Fruit fly (Drosophila melanogaster) whole organism, prepupa: Measurements from ENCODE around the gene CG33325.

Experiments used
- Blimp-1 ChIP-seq: fragments of 200-800 bp; sonication (Bioruptor generic); optimal IDR thresholded peaks from 3 replicates; lab custom pipeline; 2017; ENCODE audit warnings: missing biosample characterization, missing genetic modification characterization, mild to moderate bottlenecking, moderate library complexity, missing genetic modification reagents
- CG10631 ChIP-seq: fragments of 200-800 bp; sonication (Bioruptor generic); optimal IDR thresholded peaks from 2 replicates; lab custom pipeline; 2016; ENCODE audit warnings: missing biosample characterization, missing genetic modification characterization
- CG10669 ChIP-seq: fragments of 200-800 bp; sonication (Bioruptor generic); optimal IDR thresholded peaks from 3 replicates; lab custom pipeline; 2018; ENCODE audit warnings: missing biosample characterization, mild to moderate bottlenecking, missing genetic modification characterization, moderate library complexity
- CG11294 ChIP-seq: fragments of 200-800 bp; sonication (Bioruptor generic); IDR thresholded peaks from 2 replicates; pipeline ENCODE4 v1.3.6; 2022; ENCODE audit warnings: missing biosample characterization, missing genetic modification characterization
- CG11762 ChIP-seq: fragments of 200-800 bp; sonication (Bioruptor generic); optimal IDR thresholded peaks from 3 replicates; lab custom pipeline; 2016; ENCODE audit warnings: missing biosample characterization, missing genetic modification characterization; ENCODE audit not compliant: insufficient read depth
- CG15336 ChIP-seq: fragments of 200-800 bp; sonication (Bioruptor generic); IDR thresholded peaks from 2 replicates; pipeline ENCODE4 v1.3.6; 2022; ENCODE audit warnings: missing biosample characterization, missing genetic modification characterization
- CG1621 ChIP-seq: fragments of 200-800 bp; sonication (Bioruptor generic); optimal IDR thresholded peaks from 3 replicates; lab custom pipeline; 2018; ENCODE audit warnings: missing biosample characterization, mild to moderate bottlenecking, missing genetic modification characterization
- CG16779 ChIP-seq: fragments of 200-800 bp; sonication (Bioruptor generic); optimal IDR thresholded peaks from 3 replicates; lab custom pipeline; 2017; ENCODE audit warnings: missing biosample characterization, mild to moderate bottlenecking, missing genetic modification characterization
- CG3032 ChIP-seq: fragments of 200-800 bp; optimal IDR thresholded peaks from 2 replicates; lab custom pipeline; 2019; ENCODE audit warnings: missing biosample characterization, mild to moderate bottlenecking, missing genetic modification characterization, moderate library complexity
- CG31627 ChIP-seq: fragments of 200-800 bp; sonication (Bioruptor generic); optimal IDR thresholded peaks from 3 replicates; lab custom pipeline; 2016; ENCODE audit warnings: missing biosample characterization, missing genetic modification characterization
- CG3919 ChIP-seq: fragments of 200-800 bp; sonication (Bioruptor generic); optimal IDR thresholded peaks from 3 replicates; lab custom pipeline; 2016; ENCODE audit warnings: missing biosample characterization, missing genetic modification characterization
- CG6163 ChIP-seq: fragments of 200-800 bp; sonication (Bioruptor generic); IDR thresholded peaks from 3 replicates; pipeline ENCODE4 v1.3.6; 2022; ENCODE audit warnings: missing biosample characterization, missing genetic modification characterization
- CG6276 ChIP-seq: fragments of 200-800 bp; sonication (Bioruptor generic); optimal IDR thresholded peaks from 2 replicates; lab custom pipeline; 2017; ENCODE audit warnings: missing biosample characterization, mild to moderate bottlenecking, missing genetic modification characterization
- CG6808 ChIP-seq: fragments of 200-800 bp; sonication (Bioruptor generic); optimal IDR thresholded peaks from 3 replicates; lab custom pipeline; 2017; ENCODE audit warnings: missing biosample characterization, missing genetic modification characterization, mild to moderate bottlenecking, moderate library complexity, missing genetic modification reagents
- CG6854 ChIP-seq: fragments of 200-800 bp; sonication (Bioruptor generic); optimal IDR thresholded peaks from 2 replicates; lab custom pipeline; 2017; ENCODE audit warnings: missing biosample characterization, mild to moderate bottlenecking, missing genetic modification characterization
- CG7368 ChIP-seq: fragments of 200-800 bp; sonication (Bioruptor generic); optimal IDR thresholded peaks from 3 replicates; lab custom pipeline; 2016; ENCODE audit warnings: missing biosample characterization, missing genetic modification characterization
- CG8119 ChIP-seq: fragments of 200-800 bp; sonication (Bioruptor generic); IDR thresholded peaks from 3 replicates; pipeline ENCODE4 v1.3.6; 2022; ENCODE audit warnings: missing biosample characterization, missing genetic modification characterization
- CG8319 ChIP-seq: fragments of 200-800 bp; sonication (Bioruptor generic); optimal IDR thresholded peaks from 3 replicates; lab custom pipeline; 2016; ENCODE audit warnings: missing biosample characterization, missing genetic modification characterization
- CG8632 ChIP-seq: fragments of 200-800 bp; sonication (Bioruptor generic); optimal IDR thresholded peaks from 3 replicates; lab custom pipeline; 2016; ENCODE audit warnings: missing biosample characterization, missing genetic modification characterization
- CG9139 ChIP-seq: fragments of 200-800 bp; sonication (Bioruptor generic); optimal IDR thresholded peaks from 3 replicates; lab custom pipeline; 2017; ENCODE audit warnings: missing biosample characterization, mild to moderate bottlenecking, missing genetic modification characterization
- Eip78C ChIP-seq: fragments of 200-800 bp; sonication (Bioruptor generic); peaks from one replicate; lab custom pipeline; 2016; ENCODE audit warnings: missing biosample characterization, missing genetic modification characterization
- Hr39 ChIP-seq: fragments of 200-800 bp; sonication (Bioruptor generic); optimal IDR thresholded peaks from 2 replicates; lab custom pipeline; 2016; ENCODE audit warnings: missing biosample characterization, missing genetic modification characterization
- Hr4 ChIP-seq: fragments of 200-800 bp; sonication (Bioruptor generic); optimal IDR thresholded peaks from 3 replicates; lab custom pipeline; 2016; ENCODE audit warnings: missing biosample characterization, missing genetic modification characterization
- Met ChIP-seq: fragments of 200-800 bp; sonication (Bioruptor generic); optimal IDR thresholded peaks from 3 replicates; lab custom pipeline; 2016; ENCODE audit warnings: missing biosample characterization, missing genetic modification characterization
- OdsH ChIP-seq: fragments of 200-800 bp; sonication (Bioruptor generic); optimal IDR thresholded peaks from 3 replicates; lab custom pipeline; 2016; ENCODE audit warnings: missing biosample characterization, missing genetic modification characterization
- Smox ChIP-seq: fragments of 200-800 bp; sonication (Bioruptor generic); optimal IDR thresholded peaks from 3 replicates; lab custom pipeline; 2016; ENCODE audit warnings: missing biosample characterization, missing genetic modification characterization
- Sox102F ChIP-seq: fragments of 200-800 bp; sonication (Bioruptor generic); optimal IDR thresholded peaks from 2 replicates; lab custom pipeline; 2016; ENCODE audit warnings: missing biosample characterization, mild to moderate bottlenecking, missing genetic modification characterization
- Sox14 ChIP-seq: fragments of 200-800 bp; sonication (Bioruptor generic); optimal IDR thresholded peaks from 3 replicates; lab custom pipeline; 2016; ENCODE audit warnings: missing biosample characterization, missing genetic modification characterization
- Sox15 ChIP-seq: fragments of 200-800 bp; sonication (Bioruptor generic); optimal IDR thresholded peaks from 3 replicates; lab custom pipeline; 2016; ENCODE audit warnings: missing biosample characterization, missing genetic modification characterization
- achi ChIP-seq: fragments of 200-800 bp; sonication (Bioruptor generic); optimal IDR thresholded peaks from 3 replicates; lab custom pipeline; 2016; ENCODE audit warnings: missing biosample characterization, missing genetic modification characterization
- acj6 ChIP-seq: fragments of 200-800 bp; sonication (Bioruptor generic); optimal IDR thresholded peaks from 3 replicates; lab custom pipeline; 2016; ENCODE audit warnings: missing biosample characterization, missing genetic modification characterization
- cyc ChIP-seq: fragments of 200-800 bp; sonication (Bioruptor generic); optimal IDR thresholded peaks from 3 replicates; lab custom pipeline; 2016; ENCODE audit warnings: missing biosample characterization, missing genetic modification characterization
- dac ChIP-seq: fragments of 200-800 bp; sonication (Bioruptor generic); optimal IDR thresholded peaks from 2 replicates; lab custom pipeline; 2017; ENCODE audit warnings: missing biosample characterization, mild to moderate bottlenecking, missing genetic modification characterization
- dsx ChIP-seq: fragments of 200-800 bp; optimal IDR thresholded peaks from 3 replicates; lab custom pipeline; 2019; ENCODE audit warnings: missing biosample characterization, mild to moderate bottlenecking, missing genetic modification characterization, moderate library complexity; ENCODE audit not compliant: poor library complexity, severe bottlenecking
- eg ChIP-seq: fragments of 200-800 bp; sonication (Bioruptor generic); IDR thresholded peaks from 3 replicates; pipeline ENCODE4 v1.3.6; 2022; ENCODE audit warnings: missing biosample characterization, missing genetic modification characterization
- fd59A ChIP-seq: fragments of 200-800 bp; sonication (Bioruptor generic); optimal IDR thresholded peaks from 2 replicates; lab custom pipeline; 2017; ENCODE audit warnings: missing biosample characterization, mild to moderate bottlenecking, missing genetic modification characterization, missing genetic modification reagents
- fd85E ChIP-seq: fragments of 200-800 bp; sonication (Bioruptor generic); optimal IDR thresholded peaks from 3 replicates; lab custom pipeline; 2016; ENCODE audit warnings: missing biosample characterization, missing genetic modification characterization
- fkh ChIP-seq: fragments of 200-800 bp; sonication (Bioruptor generic); optimal IDR thresholded peaks from 3 replicates; lab custom pipeline; 2017; ENCODE audit warnings: missing biosample characterization, mild to moderate bottlenecking, missing genetic modification characterization, moderate library complexity
- lz ChIP-seq: fragments of 200-800 bp; sonication (Bioruptor generic); optimal IDR thresholded peaks from 3 replicates; lab custom pipeline; 2016; ENCODE audit warnings: missing biosample characterization, missing genetic modification characterization
- net ChIP-seq: fragments of 200-800 bp; sonication (Bioruptor generic); optimal IDR thresholded peaks from 3 replicates; lab custom pipeline; 2016; ENCODE audit warnings: missing biosample characterization, missing genetic modification characterization
- pdm3 ChIP-seq: fragments of 200-800 bp; sonication (Bioruptor generic); optimal IDR thresholded peaks from 3 replicates; lab custom pipeline; 2016; ENCODE audit warnings: missing biosample characterization, missing genetic modification characterization
- salr ChIP-seq, 2 experiments: fragments of 200-800 bp; sonication (Bioruptor generic); optimal IDR thresholded peaks; 3 replicates each; lab custom pipeline; 2016 to 2018; ENCODE audit warnings: missing biosample characterization in 2 of 2, missing genetic modification characterization in 2 of 2, mild to moderate bottlenecking in 1 of 2
- spab ChIP-seq: fragments of 200-800 bp; sonication (Bioruptor generic); optimal IDR thresholded peaks from 2 replicates; lab custom pipeline; 2017; ENCODE audit warnings: missing biosample characterization, mild to moderate bottlenecking, missing genetic modification characterization, missing genetic modification reagents
- ss ChIP-seq, 2 experiments: fragments of 200-800 bp; sonication (Bioruptor generic); optimal IDR thresholded peaks; 2 replicates in 1 of 2; 3 replicates in 1 of 2; lab custom pipeline; 2017 to 2018; ENCODE audit warnings: mild to moderate bottlenecking in 2 of 2, missing biosample characterization in 2 of 2, missing genetic modification characterization in 2 of 2, moderate library complexity in 1 of 2
- svp ChIP-seq: fragments of 200-800 bp; sonication (Bioruptor generic); peaks from one replicate; lab custom pipeline; 2016; ENCODE audit warnings: missing biosample characterization, missing genetic modification characterization
- topi ChIP-seq: fragments of 200-800 bp; sonication (Bioruptor generic); optimal IDR thresholded peaks from 3 replicates; lab custom pipeline; 2016; ENCODE audit warnings: missing biosample characterization, missing genetic modification characterization
- vri ChIP-seq: fragments of 200-800 bp; sonication (Bioruptor generic); optimal IDR thresholded peaks from 3 replicates; lab custom pipeline; 2016; ENCODE audit warnings: missing biosample characterization, mild to moderate bottlenecking, missing genetic modification characterization

Gene CG33325

dm6 chr3R:8654666-8655065, 25.2 kb downstream of the CG33325 start, which contains the start of gene CG42489:
Gene CG42489, minus strand, starts transcription at chr3R:8654766.
- TF ChIP-seq dsx (GFP tag; lab: Kevin White, UChicago) (no peak), CG3919 (GFP tag; lab: Kevin White, UChicago) (no peak)

dm6 chr3R:8654058-8654457, 25.8 kb downstream of the CG33325 start:
- TF ChIP-seq CG8119 (GFP tag; lab: Robert Waterston, UW) = no peak
- no peak for TF ChIP-seq fd85E
- peak; percentile 40 for TF ChIP-seq fkh (GFP tag; lab: Kevin White, UChicago)
- TF ChIP-seq, all 60 proteins: peak for 1

dm6 chr3R:8652731-8653130, 27.1 kb downstream of the CG33325 start, which contains the start of the genes Sys1 and Dhod:
Gene Sys1, plus strand, starts transcription at chr3R:8652821.
Gene Dhod, minus strand, starts transcription at chr3R:8652916.
- peak; percentile 81 for TF ChIP-seq CG10631 (GFP tag; lab: Kevin White, UChicago)
- TF ChIP-seq Hr39 (GFP tag; lab: Kevin White, UChicago) = peak; percentile 86
- TF ChIP-seq CG15336 = peak; percentile 64
- peak; percentile 69; the same call in 2 of the 3 replicates for TF ChIP-seq CG6163 (GFP tag; lab: Robert Waterston, UW)
- peak; percentile 94 for TF ChIP-seq svp
- TF ChIP-seq spab = no peak
- TF ChIP-seq salr (GFP tag; optimal IDR thresholded peaks at IDR 0.05; lab: Kevin White, UChicago) = peak in 1 of 2 experiments; percentile 45
- peak; percentile 81 for TF ChIP-seq Sox102F (GFP tag; lab: Kevin White, UChicago)
- TF ChIP-seq Met (GFP tag; lab: Kevin White, UChicago) = peak; percentile 79
- TF ChIP-seq dac (GFP tag; lab: Kevin White, UChicago) = peak; percentile 20
- TF ChIP-seq Eip78C = peak; percentile 89
- no peak for TF ChIP-seq CG16779 (tag; lab: Kevin White, UChicago)
- no peak for TF ChIP-seq CG6854
- peak; percentile 73 for TF ChIP-seq achi (GFP tag; lab: Kevin White, UChicago)
- no peak for TF ChIP-seq fd59A (GFP tag; lab: Kevin White, UChicago)
- TF ChIP-seq CG10669 (GFP tag; lab: Kevin White, UChicago) = peak; percentile 39
- no peak for TF ChIP-seq CG6276 (GFP tag; lab: Kevin White, UChicago)
- TF ChIP-seq acj6 (GFP tag; lab: Kevin White, UChicago) = peak; percentile 77
- peak; percentile 37 for TF ChIP-seq CG11762 (GFP tag; lab: Kevin White, UChicago)
- TF ChIP-seq CG9139 = no peak
- TF ChIP-seq ss (GFP tag; optimal IDR thresholded peaks at IDR 0.05; lab: Kevin White, UChicago) = peak in 1 of 2 experiments; percentile 15
- TF ChIP-seq CG31627 (GFP tag; lab: Kevin White, UChicago) = peak; percentile 84
- TF ChIP-seq Hr4 = peak; percentile 84
- TF ChIP-seq CG3919 (GFP tag; lab: Kevin White, UChicago) = peak; percentile 81
- peak; percentile 45 for TF ChIP-seq CG8632
- TF ChIP-seq Sox15 (GFP tag; lab: Kevin White, UChicago) = peak; percentile 65
- peak; percentile 15 for TF ChIP-seq CG6808 (GFP tag; lab: Kevin White, UChicago)
- TF ChIP-seq vri = peak; percentile 59
- TF ChIP-seq fkh (GFP tag; lab: Kevin White, UChicago) = no peak
- TF ChIP-seq CG1621 = peak; percentile 29
- peak; percentile 25 for TF ChIP-seq dsx (GFP tag; lab: Kevin White, UChicago)
- TF ChIP-seq Sox14 (GFP tag; lab: Kevin White, UChicago) = peak; percentile 85
- no peak for TF ChIP-seq fd85E
- peak; percentile 82 for TF ChIP-seq OdsH (GFP tag; lab: Kevin White, UChicago)
- TF ChIP-seq pdm3 (GFP tag; lab: Kevin White, UChicago) = peak; percentile 85
- peak; percentile 74 for TF ChIP-seq CG8319 (GFP tag; lab: Kevin White, UChicago)
- peak; percentile 73; the same call in 2 of the 3 replicates for TF ChIP-seq eg (GFP tag; lab: Robert Waterston, UW)
- TF ChIP-seq CG3032 (tag; lab: Kevin White, UChicago) = peak; percentile 53
- no peak for TF ChIP-seq Blimp-1 (GFP tag; lab: Kevin White, UChicago)
- peak; percentile 79 for TF ChIP-seq topi (GFP tag; lab: Kevin White, UChicago)
- TF ChIP-seq CG11294 (GFP tag; lab: Robert Waterston, UW) = peak; percentile 53; the same call in 1 of the 2 replicates
- peak; percentile 69 for TF ChIP-seq CG7368 (GFP tag; lab: Kevin White, UChicago)
- TF ChIP-seq net (GFP tag; lab: Kevin White, UChicago) = peak; percentile 61
- peak; percentile 81 for TF ChIP-seq lz (GFP tag; lab: Kevin White, UChicago)
- peak; percentile 81 for TF ChIP-seq Smox (GFP tag; lab: Kevin White, UChicago)
- peak; percentile 82 for TF ChIP-seq cyc
